Fruit fly (Drosophila melanogaster) whole organism, embryonic: ENCODE results near the gene CG10602.

Experiments
- Awh ChIP-seq: fragments of 200-800 bp; sonication (Bioruptor generic); IDR thresholded peaks from 2 replicates; pipeline ENCODE4, ENCODE4 v1.3.6; 2022; ENCODE audit warnings: missing biosample characterization, missing genetic modification characterization
- Bdp1 ChIP-seq: fragments of 200-800 bp; sonication (Bioruptor generic); optimal IDR thresholded peaks from 3 replicates; lab custom pipeline; 2016; ENCODE audit warnings: missing biosample characterization, missing genetic modification characterization
- CG11695 ChIP-seq: fragments of 200-800 bp; sonication (Bioruptor generic); IDR thresholded peaks from 3 replicates; pipeline ENCODE4 v1.3.6; 2022; ENCODE audit warnings: missing biosample characterization, missing genetic modification characterization
- CG13123 ChIP-seq: fragments of 200-800 bp; sonication (Bioruptor generic); optimal IDR thresholded peaks from 2 replicates; lab custom pipeline; 2016; ENCODE audit warnings: missing biosample characterization, missing genetic modification characterization
- CG1529 ChIP-seq: fragments of 200-800 bp; sonication (Bioruptor generic); optimal IDR thresholded peaks from 3 replicates; lab custom pipeline; 2018; ENCODE audit warnings: missing biosample characterization, missing genetic modification characterization
- CG16813 ChIP-seq: fragments of 200-800 bp; sonication (Bioruptor generic); IDR thresholded peaks from 3 replicates; pipeline ENCODE4 v1.3.6; 2022; ENCODE audit warnings: missing biosample characterization, missing genetic modification characterization; ENCODE audit not compliant: partially characterized antibody
- CG17568 ChIP-seq: fragments of 200-800 bp; sonication (Bioruptor generic); optimal IDR thresholded peaks from 2 replicates; lab custom pipeline; 2018; ENCODE audit warnings: missing biosample characterization, mild to moderate bottlenecking, missing genetic modification characterization, moderate library complexity
- CG17829 ChIP-seq: fragments of 200-800 bp; optimal IDR thresholded peaks from 2 replicates; lab custom pipeline; 2019; ENCODE audit warnings: missing biosample characterization, mild to moderate bottlenecking, missing genetic modification characterization, moderate library complexity
- CG1792 ChIP-seq: fragments of 200-800 bp; sonication (Bioruptor generic); optimal IDR thresholded peaks from 2 replicates; lab custom pipeline; 2016; ENCODE audit warnings: missing biosample characterization, missing genetic modification characterization
- CG18476 ChIP-seq: fragments of 200-800 bp; sonication (Bioruptor generic); optimal IDR thresholded peaks from 2 replicates; lab custom pipeline; 2016; ENCODE audit warnings: missing biosample characterization, mild to moderate bottlenecking, missing genetic modification characterization
- CG18599 ChIP-seq: fragments of 200-800 bp; sonication (Bioruptor generic); optimal IDR thresholded peaks from 3 replicates; lab custom pipeline; 2017; ENCODE audit warnings: missing biosample characterization, missing genetic modification characterization, mild to moderate bottlenecking, moderate library complexity, missing genetic modification reagents
- CG2889 ChIP-seq: fragments of 200-800 bp; sonication (Bioruptor generic); IDR thresholded peaks from 3 replicates; pipeline ENCODE4 v1.3.6; 2022; ENCODE audit warnings: missing biosample characterization, missing genetic modification characterization
- CG31441 ChIP-seq: fragments of 200-800 bp; sonication (Bioruptor generic); IDR thresholded peaks from 2 replicates; pipeline ENCODE4 v1.3.6; 2022; ENCODE audit warnings: missing biosample characterization, missing genetic modification characterization
- CG32532 ChIP-seq: fragments of 200-800 bp; sonication (Bioruptor generic); IDR thresholded peaks from 2 replicates; pipeline ENCODE4 v1.3.6; 2022; ENCODE audit warnings: missing biosample characterization, missing genetic modification characterization
- CG5180 ChIP-seq: fragments of 200-800 bp; sonication (Bioruptor generic); optimal IDR thresholded peaks from 3 replicates; lab custom pipeline; 2017; ENCODE audit warnings: missing biosample characterization, missing genetic modification characterization, mild to moderate bottlenecking, moderate library complexity, missing genetic modification reagents
- CG6765 ChIP-seq: fragments of 200-800 bp; sonication (Bioruptor generic); optimal IDR thresholded peaks from 3 replicates; lab custom pipeline; 2017; ENCODE audit warnings: missing biosample characterization, mild to moderate bottlenecking, missing genetic modification characterization
- CG6854 ChIP-seq: fragments of 200-800 bp; sonication (Bioruptor generic); optimal IDR thresholded peaks from 3 replicates; lab custom pipeline; 2017; ENCODE audit warnings: missing biosample characterization, mild to moderate bottlenecking, missing genetic modification characterization
- CG7745 ChIP-seq: fragments of 200-800 bp; sonication (Bioruptor generic); optimal IDR thresholded peaks from 2 replicates; lab custom pipeline; 2018; ENCODE audit warnings: missing biosample characterization, mild to moderate bottlenecking, missing genetic modification characterization, moderate library complexity
- CG7987 ChIP-seq: fragments of 200-800 bp; sonication (Bioruptor generic); optimal IDR thresholded peaks from 2 replicates; lab custom pipeline; 2018; ENCODE audit warnings: missing biosample characterization, mild to moderate bottlenecking, missing genetic modification characterization, moderate library complexity
- CG8924 ChIP-seq: fragments of 200-800 bp; optimal IDR thresholded peaks from 3 replicates; lab custom pipeline; 2019; ENCODE audit warnings: missing biosample characterization, mild to moderate bottlenecking, missing genetic modification characterization, moderate library complexity
- CHES-1-like ChIP-seq: fragments of 200-800 bp; sonication (Bioruptor generic); optimal IDR thresholded peaks from 2 replicates; lab custom pipeline; 2016; ENCODE audit warnings: missing biosample characterization, missing genetic modification characterization
- E2f2 ChIP-seq: fragments of 200-800 bp; sonication (Bioruptor generic); IDR thresholded peaks from 2 replicates; pipeline ENCODE4 v1.3.6; 2022; ENCODE audit warnings: missing biosample characterization, missing genetic modification characterization
- Lpt ChIP-seq: fragments of >200 bp; optimal IDR thresholded peaks from 2 replicates; lab custom pipeline; 2018; ENCODE audit warnings: missing biosample characterization, missing genetic modification characterization
- Max ChIP-seq: fragments of 200-800 bp; sonication (Bioruptor generic); optimal IDR thresholded peaks from 2 replicates; lab custom pipeline; 2016; ENCODE audit warnings: missing biosample characterization, mild to moderate bottlenecking, missing genetic modification characterization
- Meics ChIP-seq: fragments of 200-800 bp; sonication (Bioruptor generic); optimal IDR thresholded peaks from 2 replicates; lab custom pipeline; 2017; ENCODE audit warnings: missing biosample characterization, mild to moderate bottlenecking, missing genetic modification characterization
- Sin3A ChIP-seq: fragments of >200 bp; optimal IDR thresholded peaks from 2 replicates; lab custom pipeline; 2018
- Xbp1 ChIP-seq: fragments of 200-800 bp; sonication (Bioruptor generic); optimal IDR thresholded peaks from 3 replicates; lab custom pipeline; 2016; ENCODE audit warnings: missing biosample characterization, mild to moderate bottlenecking, missing genetic modification characterization
- bab2 ChIP-seq: fragments of 200-800 bp; sonication (Bioruptor generic); optimal IDR thresholded peaks from 2 replicates; lab custom pipeline; 2016; ENCODE audit warnings: missing biosample characterization, missing genetic modification characterization
- bbx ChIP-seq: fragments of 200-800 bp; sonication (Bioruptor generic); IDR thresholded peaks from 2 replicates; pipeline ENCODE4 v1.3.6; 2022; ENCODE audit warnings: missing biosample characterization, missing genetic modification characterization; ENCODE audit not compliant: partially characterized antibody
- bowl ChIP-seq: fragments of 200-800 bp; sonication (Bioruptor generic); IDR thresholded peaks from 2 replicates; pipeline ENCODE4 v1.3.6; 2022; ENCODE audit warnings: missing biosample characterization, missing genetic modification characterization
- chn ChIP-seq: fragments of 200-800 bp; sonication (Bioruptor generic); optimal IDR thresholded peaks from 2 replicates; lab custom pipeline; 2016; ENCODE audit warnings: missing biosample characterization, missing genetic modification characterization
- ci ChIP-seq: fragments of 200-800 bp; sonication (Bioruptor generic); IDR thresholded peaks from 3 replicates; pipeline ENCODE4 v1.3.6; 2022; ENCODE audit warnings: missing biosample characterization, missing genetic modification characterization
- dan ChIP-seq: fragments of 200-800 bp; sonication (Bioruptor generic); IDR thresholded peaks from 2 replicates; pipeline ENCODE4 v1.3.6; 2022; ENCODE audit warnings: missing biosample characterization, missing genetic modification characterization
- dmrt11E ChIP-seq: fragments of 200-800 bp; sonication (Bioruptor generic); optimal IDR thresholded peaks from 3 replicates; lab custom pipeline; 2018; ENCODE audit warnings: missing biosample characterization, mild to moderate bottlenecking, missing genetic modification characterization, moderate library complexity
- dysf ChIP-seq: fragments of 200-800 bp; sonication (Bioruptor generic); IDR thresholded peaks from 3 replicates; pipeline ENCODE4 v1.3.6; 2022; ENCODE audit warnings: missing biosample characterization, missing genetic modification characterization
- grn ChIP-seq: fragments of 200-800 bp; sonication (Bioruptor generic); optimal IDR thresholded peaks from 3 replicates; lab custom pipeline; 2017; ENCODE audit warnings: missing biosample characterization, missing genetic modification characterization
- her ChIP-seq: fragments of 200-800 bp; sonication (Bioruptor generic); optimal IDR thresholded peaks from 2 replicates; lab custom pipeline; 2016; ENCODE audit warnings: missing biosample characterization, missing genetic modification characterization
- ind ChIP-seq: fragments of 200-800 bp; sonication (Bioruptor generic); optimal IDR thresholded peaks from 3 replicates; lab custom pipeline; 2016; ENCODE audit warnings: missing biosample characterization, missing genetic modification characterization
- kah ChIP-seq: fragments of 200-800 bp; sonication (Bioruptor generic); optimal IDR thresholded peaks from 2 replicates; lab custom pipeline; 2018; ENCODE audit warnings: missing biosample characterization, mild to moderate bottlenecking, missing genetic modification characterization
- lilli ChIP-seq: fragments of 200-800 bp; sonication (Bioruptor generic); optimal IDR thresholded peaks from 3 replicates; lab custom pipeline; 2016; ENCODE audit warnings: missing biosample characterization, missing genetic modification characterization
- oc ChIP-seq: fragments of 200-800 bp; sonication (Bioruptor generic); optimal IDR thresholded peaks from 2 replicates; lab custom pipeline; 2018; ENCODE audit warnings: missing biosample characterization, mild to moderate bottlenecking, missing genetic modification characterization, moderate library complexity
- onecut ChIP-seq: fragments of 200-800 bp; sonication (Bioruptor generic); IDR thresholded peaks from 2 replicates; pipeline ENCODE4 v1.3.6; 2022; ENCODE audit warnings: missing biosample characterization, missing genetic modification characterization
- psq ChIP-seq: fragments of 200-800 bp; sonication (Bioruptor generic); optimal IDR thresholded peaks from 2 replicates; lab custom pipeline; 2017; ENCODE audit warnings: missing biosample characterization, missing genetic modification characterization
- seq ChIP-seq: fragments of 200-800 bp; sonication (Bioruptor generic); IDR thresholded peaks from 2 replicates; pipeline ENCODE4 v1.3.6; 2022; ENCODE audit warnings: missing biosample characterization, missing genetic modification characterization
- sima ChIP-seq: fragments of 200-800 bp; sonication (Bioruptor generic); optimal IDR thresholded peaks from 2 replicates; lab custom pipeline; 2016; ENCODE audit warnings: missing biosample characterization, missing genetic modification characterization
- slou ChIP-seq: fragments of 200-800 bp; sonication (Bioruptor generic); optimal IDR thresholded peaks from 3 replicates; lab custom pipeline; 2016; ENCODE audit warnings: missing biosample characterization, missing genetic modification characterization
- so ChIP-seq: fragments of 200-800 bp; sonication (Bioruptor generic); IDR thresholded peaks from 3 replicates; pipeline ENCODE4 v1.3.6; 2022; ENCODE audit warnings: missing biosample characterization, missing genetic modification characterization
- stwl ChIP-seq: fragments of 200-800 bp; sonication (Bioruptor generic); optimal IDR thresholded peaks from 3 replicates; lab custom pipeline; 2018; ENCODE audit warnings: missing biosample characterization, mild to moderate bottlenecking, missing genetic modification characterization, moderate library complexity
- tin ChIP-seq: fragments of 200-800 bp; sonication (Bioruptor generic); optimal IDR thresholded peaks from 3 replicates; lab custom pipeline; 2016; ENCODE audit warnings: missing biosample characterization, missing genetic modification characterization
- vnd ChIP-seq: fragments of 200-800 bp; sonication (Bioruptor generic); IDR thresholded peaks from 3 replicates; pipeline ENCODE4 v1.3.6; 2022; ENCODE audit warnings: missing biosample characterization, missing genetic modification characterization; ENCODE audit not compliant: partially characterized antibody
- wek ChIP-seq: fragments of 200-800 bp; sonication (Bioruptor generic); optimal IDR thresholded peaks from 3 replicates; lab custom pipeline; 2018; ENCODE audit warnings: missing biosample characterization, mild to moderate bottlenecking, missing genetic modification characterization, moderate library complexity

Gene CG10602

DNA sequence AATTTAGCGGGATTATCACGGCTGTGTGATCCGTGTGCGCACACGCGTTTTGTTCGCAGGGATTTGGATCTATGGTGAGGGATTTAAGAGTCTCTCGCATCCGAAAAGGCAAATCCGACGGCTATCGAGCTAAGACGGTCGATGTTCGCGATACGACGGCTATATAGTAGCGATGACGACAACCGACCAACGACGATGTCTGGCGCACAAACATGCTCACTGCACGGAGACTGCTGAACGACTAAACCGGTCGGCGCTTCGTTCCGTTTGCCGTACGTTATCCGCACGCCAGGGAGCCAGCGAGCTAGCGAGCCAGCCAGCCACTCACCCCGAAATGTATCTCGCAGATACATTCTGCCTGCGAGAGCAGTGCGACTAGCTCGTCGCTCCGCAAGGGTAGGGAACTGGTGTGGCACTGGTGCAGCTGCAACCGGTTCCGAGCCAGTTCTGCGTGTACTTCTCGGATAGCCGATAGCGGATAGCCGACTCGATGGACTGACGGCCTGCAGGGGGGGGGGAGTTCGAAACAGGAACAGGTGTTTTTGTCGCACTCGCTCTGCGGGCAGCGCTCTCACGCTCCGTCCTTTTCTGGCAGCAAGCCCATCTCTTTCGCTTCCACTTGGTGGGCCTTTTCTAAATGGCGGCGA lies 22.1 kb upstream of the CG10602 start, which contains the start of gene tup (continued):
- TF ChIP-seq grn (GFP tag; lab: Kevin White, UChicago) (no peak), vnd (no peak), wek (GFP tag; lab: Kevin White, UChicago) (no peak), Xbp1 (GFP tag; lab: Kevin White, UChicago) (no peak), tin (GFP tag; lab: Kevin White, UChicago) (no peak), CG32532 (GFP tag; lab: Robert Waterston, UW) (0 out of 2 replicates have a peak, but pooled peaks have one; percentile 11), CG8924 (tag; lab: Kevin White, UChicago) (peak; percentile 17), CG18599 (GFP tag; lab: Kevin White, UChicago) (no peak), bbx (GFP tag; lab: Robert Waterston, UW) (peak; percentile 63), her (GFP tag; lab: Kevin White, UChicago) (peak; percentile 4), CG1529 (GFP tag; lab: Kevin White, UChicago) (no peak), E2f2 (GFP tag; lab: Robert Waterston, UW) (0 out of 2 replicates have a peak, but pooled peaks have one; percentile 12), CG1792 (no peak), CG18476 (GFP tag; lab: Kevin White, UChicago) (no peak), CG7745 (tag; lab: Kevin White, UChicago) (peak; percentile 49), onecut (no peak), so (peak; percentile 76; the same call in 1 of the 3 replicates), CG17829 (tag; lab: Kevin White, UChicago) (peak; percentile 36), bowl (no peak), Awh (GFP tag; lab: Robert Waterston, UW) (peak; percentile 17; the same call in 1 of the 2 replicates), seq (GFP tag; lab: Robert Waterston, UW) (peak; percentile 88), Bdp1 (GFP tag; lab: Kevin White, UChicago) (no peak), dysf (GFP tag; lab: Robert Waterston, UW) (no peak), psq (GFP tag; lab: Kevin White, UChicago) (no peak), CG31441 (no peak), kah (GFP tag; lab: Kevin White, UChicago) (peak; percentile 88), Sin3A (lab: Kevin White, UChicago) (no peak), CG6854 (GFP tag; lab: Kevin White, UChicago) (no peak), dmrt11E (tag; lab: Kevin White, UChicago) (no peak), sima (GFP tag; lab: Kevin White, UChicago) (no peak), Max (peak; percentile 9), Meics (GFP tag; lab: Kevin White, UChicago) (no peak), bab2 (no peak), CG11695 (no peak; the same call in 2 of the 3 replicates), CG16813 (GFP tag; lab: Robert Waterston, UW) (peak; percentile 28; the same call in 1 of the 3 replicates), CG17568 (GFP tag; lab: Kevin White, UChicago) (no peak), Lpt (GFP tag; lab: Kevin White, UChicago) (no peak), ind (GFP tag; lab: Kevin White, UChicago) (no peak), lilli (GFP tag; lab: Kevin White, UChicago) (no peak), stwl (tag; lab: Kevin White, UChicago) (no peak), chn (GFP tag; lab: Kevin White, UChicago) (no peak), CG5180 (GFP tag; lab: Kevin White, UChicago) (peak; percentile 40), CG6765 (GFP tag; lab: Kevin White, UChicago) (no peak), ci (peak; percentile 73; the same call in 2 of the 3 replicates), slou (no peak), CG7987 (GFP tag; lab: Kevin White, UChicago) (no peak), CG2889 (GFP tag; lab: Robert Waterston, UW) (no peak), CG13123 (no peak), CHES-1-like (GFP tag; lab: Kevin White, UChicago) (no peak), oc (tag; lab: Kevin White, UChicago) (peak; percentile 29), dan (no peak)
